Fruit fly (Drosophila melanogaster) whole organism, embryonic: ENCODE results near the gene Spn38F.

ENCODE experiments used
- Awh ChIP-seq: fragments of 200-800 bp; sonication (Bioruptor generic); IDR thresholded peaks from 2 replicates; pipeline ENCODE4, ENCODE4 v1.3.6; 2022; ENCODE audit warnings: missing biosample characterization, missing genetic modification characterization
- Bdp1 ChIP-seq: fragments of 200-800 bp; sonication (Bioruptor generic); optimal IDR thresholded peaks from 3 replicates; lab custom pipeline; 2016; ENCODE audit warnings: missing biosample characterization, missing genetic modification characterization
- Bgb ChIP-seq: fragments of 200-800 bp; sonication (Bioruptor generic); IDR thresholded peaks from 2 replicates; pipeline ENCODE4 v1.3.6; 2022; ENCODE audit warnings: missing biosample characterization, missing genetic modification characterization; ENCODE audit not compliant: partially characterized antibody
- CG10431 ChIP-seq: fragments of 200-800 bp; sonication (Bioruptor generic); optimal IDR thresholded peaks from 3 replicates; lab custom pipeline; 2018; ENCODE audit warnings: missing biosample characterization, mild to moderate bottlenecking, missing genetic modification characterization
- CG11085 ChIP-seq: fragments of 200-800 bp; sonication (Bioruptor generic); IDR thresholded peaks from 2 replicates; pipeline ENCODE4 v1.3.6; 2022; ENCODE audit warnings: missing biosample characterization, missing genetic modification characterization
- CG12391 ChIP-seq: fragments of 200-800 bp; sonication (Bioruptor generic); optimal IDR thresholded peaks from 3 replicates; lab custom pipeline; 2018; ENCODE audit warnings: missing biosample characterization, mild to moderate bottlenecking, missing genetic modification characterization, moderate library complexity
- CG12769 ChIP-seq: fragments of 200-800 bp; sonication (Bioruptor generic); optimal IDR thresholded peaks from 2 replicates; lab custom pipeline; 2019; ENCODE audit warnings: missing biosample characterization, mild to moderate bottlenecking, missing genetic modification characterization, moderate library complexity
- CG14667 ChIP-seq: fragments of 200-800 bp; sonication (Bioruptor generic); IDR thresholded peaks from 2 replicates; pipeline ENCODE4 v1.3.6; 2022; ENCODE audit warnings: missing biosample characterization, missing genetic modification characterization
- CG14860 ChIP-seq: fragments of 200-800 bp; sonication (Bioruptor generic); IDR thresholded peaks from 3 replicates; pipeline ENCODE4 v1.3.6; 2022; ENCODE audit warnings: missing biosample characterization, missing genetic modification characterization; ENCODE audit not compliant: partially characterized antibody
- CG15479 ChIP-seq: fragments of 200-800 bp; sonication (Bioruptor generic); optimal IDR thresholded peaks from 3 replicates; lab custom pipeline; 2019; ENCODE audit warnings: missing biosample characterization, mild to moderate bottlenecking, missing genetic modification characterization, moderate library complexity
- CG30403 ChIP-seq: fragments of 200-800 bp; sonication (Bioruptor generic); optimal IDR thresholded peaks from 3 replicates; lab custom pipeline; 2016; ENCODE audit warnings: missing biosample characterization, missing genetic modification characterization
- CG34376 ChIP-seq: fragments of 200-800 bp; sonication (Bioruptor generic); optimal IDR thresholded peaks from 2 replicates; lab custom pipeline; 2018; ENCODE audit warnings: missing biosample characterization, mild to moderate bottlenecking, missing genetic modification characterization
- CG4404 ChIP-seq: fragments of 200-800 bp; sonication (Bioruptor generic); IDR thresholded peaks from 2 replicates; pipeline ENCODE4 v1.3.6; 2022; ENCODE audit warnings: missing biosample characterization, missing genetic modification characterization
- CG5180 ChIP-seq: fragments of 200-800 bp; sonication (Bioruptor generic); optimal IDR thresholded peaks from 3 replicates; lab custom pipeline; 2017; ENCODE audit warnings: missing biosample characterization, missing genetic modification characterization, mild to moderate bottlenecking, moderate library complexity, missing genetic modification reagents
- CG7839 ChIP-seq: fragments of 200-800 bp; sonication (Bioruptor generic); optimal IDR thresholded peaks from 3 replicates; lab custom pipeline; 2018; ENCODE audit warnings: missing biosample characterization, mild to moderate bottlenecking, missing genetic modification characterization, moderate library complexity
- CG8290 ChIP-seq, 3 experiments: fragments of 200-800 bp; sonication (Bioruptor generic); optimal IDR thresholded peaks; 2 replicates each; lab custom pipeline; 2016 to 2019; ENCODE audit warnings: missing biosample characterization in 3 of 3, missing genetic modification characterization in 3 of 3, mild to moderate bottlenecking in 2 of 3, moderate library complexity in 1 of 3
- CG8388 ChIP-seq: fragments of 200-800 bp; sonication (Bioruptor generic); optimal IDR thresholded peaks from 2 replicates; lab custom pipeline; 2019; ENCODE audit warnings: missing biosample characterization, mild to moderate bottlenecking, missing genetic modification characterization, moderate library complexity
- CG8478 ChIP-seq: fragments of >200 bp; optimal IDR thresholded peaks from 2 replicates; lab custom pipeline; 2018
- Chrac-16 ChIP-seq: fragments of 200-800 bp; sonication (Bioruptor generic); optimal IDR thresholded peaks from 3 replicates; lab custom pipeline; 2016; ENCODE audit warnings: missing biosample characterization, missing genetic modification characterization
- CkIIα-i1 ChIP-seq: fragments of 200-800 bp; sonication (Bioruptor generic); IDR thresholded peaks from 2 replicates; pipeline ENCODE4 v1.3.6; 2022; ENCODE audit warnings: missing biosample characterization, missing genetic modification characterization
- Dad ChIP-seq: fragments of 200-800 bp; sonication (Bioruptor generic); optimal IDR thresholded peaks from 3 replicates; lab custom pipeline; 2016; ENCODE audit warnings: missing biosample characterization, missing genetic modification characterization
- Dip2 ChIP-seq: fragments of 200-800 bp; sonication (Bioruptor generic); IDR thresholded peaks from 2 replicates; pipeline ENCODE4 v1.3.6; 2022; ENCODE audit warnings: missing biosample characterization, missing genetic modification characterization
- Eip74EF ChIP-seq, 2 experiments: fragments of 200-800 bp in 1 of 2; fragments of >200 bp in 1 of 2; sonication (Bioruptor generic) in 1 of 2; optimal IDR thresholded peaks; 2 replicates each; lab custom pipeline; 2017 to 2019; ENCODE audit warnings: missing biosample characterization in 2 of 2, missing genetic modification characterization in 2 of 2, mild to moderate bottlenecking in 1 of 2, moderate library complexity in 1 of 2
- HHEX ChIP-seq: fragments of 200-800 bp; sonication (Bioruptor generic); optimal IDR thresholded peaks from 3 replicates; lab custom pipeline; 2017; ENCODE audit warnings: missing biosample characterization, mild to moderate bottlenecking, missing genetic modification characterization, missing genetic modification reagents
- Hey ChIP-seq: fragments of 200-800 bp; sonication (Bioruptor generic); optimal IDR thresholded peaks from 3 replicates; lab custom pipeline; 2018; ENCODE audit warnings: missing biosample characterization, mild to moderate bottlenecking, missing genetic modification characterization
- Lim3 ChIP-seq: fragments of 200-800 bp; sonication (Bioruptor generic); IDR thresholded peaks from 2 replicates; pipeline ENCODE4 v1.3.6; 2022; ENCODE audit warnings: missing biosample characterization, missing genetic modification characterization
- Med ChIP-seq: fragments of 200-800 bp; sonication (Bioruptor generic); peaks from one replicate; lab custom pipeline; 2016; ENCODE audit warnings: missing biosample characterization, missing genetic modification characterization, mild to moderate bottlenecking, inconsistent platforms, moderate library complexity
- Mrtf ChIP-seq: fragments of 200-800 bp; sonication (Bioruptor generic); IDR thresholded peaks from 3 replicates; pipeline ENCODE4 v1.3.6; 2022; ENCODE audit warnings: missing biosample characterization, missing genetic modification characterization
- Optix ChIP-seq: fragments of 200-800 bp; sonication (Bioruptor generic); IDR thresholded peaks from 3 replicates; pipeline ENCODE4 v1.3.6; 2022; ENCODE audit warnings: missing biosample characterization, missing genetic modification characterization
- Xrp1 ChIP-seq: fragments of 200-800 bp; sonication (Bioruptor generic); IDR thresholded peaks from 2 replicates; pipeline ENCODE4 v1.3.6; 2022; ENCODE audit warnings: missing biosample characterization, missing genetic modification characterization
- bowl ChIP-seq: fragments of 200-800 bp; sonication (Bioruptor generic); IDR thresholded peaks from 2 replicates; pipeline ENCODE4 v1.3.6; 2022; ENCODE audit warnings: missing biosample characterization, missing genetic modification characterization
- bsh ChIP-seq, 2 experiments: fragments of 200-800 bp; sonication (Bioruptor generic); optimal IDR thresholded peaks; 2 replicates each; lab custom pipeline; 2017 to 2018; ENCODE audit warnings: mild to moderate bottlenecking in 2 of 2, missing biosample characterization in 2 of 2, missing genetic modification characterization in 2 of 2, moderate library complexity in 1 of 2
- crol ChIP-seq: fragments of 200-800 bp; sonication (Bioruptor generic); IDR thresholded peaks from 2 replicates; pipeline ENCODE4 v1.3.6; 2022; ENCODE audit warnings: missing biosample characterization, missing genetic modification characterization
- danr ChIP-seq: fragments of 200-800 bp; sonication (Bioruptor generic); IDR thresholded peaks from 2 replicates; pipeline ENCODE4 v1.3.6; 2022; ENCODE audit warnings: missing biosample characterization, missing genetic modification characterization
- dimm ChIP-seq: fragments of 200-800 bp; sonication (Bioruptor generic); IDR thresholded peaks from 2 replicates; pipeline ENCODE4 v1.3.6; 2022; ENCODE audit warnings: missing biosample characterization, missing genetic modification characterization
- dm ChIP-seq: fragments of 200-800 bp; sonication (Bioruptor generic); optimal IDR thresholded peaks from 3 replicates; lab custom pipeline; 2016; ENCODE audit warnings: missing biosample characterization, missing genetic modification characterization
- dmrt99B ChIP-seq: fragments of 200-800 bp; sonication (Bioruptor generic); optimal IDR thresholded peaks from 2 replicates; lab custom pipeline; 2018; ENCODE audit warnings: missing biosample characterization, mild to moderate bottlenecking, missing genetic modification characterization, moderate library complexity
- en ChIP-seq: fragments of 200-800 bp; sonication (Bioruptor generic); optimal IDR thresholded peaks from 2 replicates; lab custom pipeline; 2016; ENCODE audit warnings: missing biosample characterization, missing genetic modification characterization
- ewg ChIP-seq: fragments of 200-800 bp; sonication (Bioruptor generic); optimal IDR thresholded peaks from 3 replicates; lab custom pipeline; 2017; ENCODE audit warnings: mild to moderate bottlenecking, missing biosample characterization, missing genetic modification reagents, missing genetic modification characterization
- exex ChIP-seq: fragments of 200-800 bp; sonication (Bioruptor generic); optimal IDR thresholded peaks from 4 replicates; lab custom pipeline; 2018; ENCODE audit warnings: missing biosample characterization, mild to moderate bottlenecking, missing genetic modification characterization, moderate library complexity
- fd102C ChIP-seq: fragments of 200-800 bp; sonication (Bioruptor generic); optimal IDR thresholded peaks from 2 replicates; lab custom pipeline; 2018; ENCODE audit warnings: missing biosample characterization, mild to moderate bottlenecking, missing genetic modification characterization, moderate library complexity
- grn ChIP-seq: fragments of 200-800 bp; sonication (Bioruptor generic); optimal IDR thresholded peaks from 3 replicates; lab custom pipeline; 2017; ENCODE audit warnings: missing biosample characterization, missing genetic modification characterization
- hkb ChIP-seq, 2 experiments: fragments of 200-800 bp in 1 of 2; fragments of >200 bp in 1 of 2; sonication (Bioruptor generic) in 1 of 2; IDR thresholded peaks in 1 of 2; optimal IDR thresholded peaks in 1 of 2; 2 replicates each; pipeline versions ENCODE4 v1.3.6 to Lab custom; 2017 to 2022; ENCODE audit warnings: missing biosample characterization in 1 of 2, missing genetic modification characterization in 1 of 2
- mirr ChIP-seq: fragments of 200-800 bp; sonication (Bioruptor generic); optimal IDR thresholded peaks from 3 replicates; lab custom pipeline; 2018; ENCODE audit warnings: missing biosample characterization, mild to moderate bottlenecking, missing genetic modification characterization
- ranshi ChIP-seq: fragments of 200-800 bp; sonication (Bioruptor generic); IDR thresholded peaks from 2 replicates; pipeline ENCODE4 v1.3.6; 2022; ENCODE audit warnings: missing biosample characterization, missing genetic modification characterization
- schlank ChIP-seq: fragments of 200-800 bp; sonication (Bioruptor generic); optimal IDR thresholded peaks from 2 replicates; lab custom pipeline; 2018; ENCODE audit warnings: missing biosample characterization, mild to moderate bottlenecking, missing genetic modification characterization
- sd ChIP-seq: fragments of 200-800 bp; sonication (Bioruptor generic); optimal IDR thresholded peaks from 3 replicates; lab custom pipeline; 2018; ENCODE audit warnings: missing biosample characterization, mild to moderate bottlenecking, missing genetic modification characterization, moderate library complexity
- stc ChIP-seq: fragments of 200-800 bp; sonication (Bioruptor generic); IDR thresholded peaks from 2 replicates; pipeline ENCODE4 v1.3.6; 2022; ENCODE audit warnings: missing biosample characterization, missing genetic modification characterization
- tio ChIP-seq: fragments of 200-800 bp; sonication (Bioruptor generic); optimal IDR thresholded peaks from 2 replicates; lab custom pipeline; 2017; ENCODE audit warnings: missing biosample characterization, missing genetic modification characterization, inconsistent platforms
- zf30C ChIP-seq: fragments of 200-800 bp; sonication (Bioruptor generic); optimal IDR thresholded peaks from 3 replicates; lab custom pipeline; 2018; ENCODE audit warnings: missing biosample characterization, mild to moderate bottlenecking, missing genetic modification characterization
- zfh1 ChIP-seq: fragments of 200-800 bp; sonication (Bioruptor generic); IDR thresholded peaks from 3 replicates; pipeline ENCODE4 v1.3.6; 2022; ENCODE audit warnings: missing biosample characterization, missing genetic modification characterization

The Spn38F gene

dm6 chr2L:20802839-20803238 lies 34.9 kb downstream of the Spn38F start (continued):
- peak; percentile 24 for TF ChIP-seq Bgb
- no peak for TF ChIP-seq tio (GFP tag; lab: Kevin White, UChicago)
- TF ChIP-seq HHEX, result no peak
- TF ChIP-seq exex, result no peak
- no peak for TF ChIP-seq Hey (tag; lab: Kevin White, UChicago)
- no peak for TF ChIP-seq Chrac-16
- TF ChIP-seq Xrp1, result no peak
- TF ChIP-seq dm, result no peak
- no peak for TF ChIP-seq CG8388 (GFP tag; lab: Kevin White, UChicago)
- TF ChIP-seq Dip2 (GFP tag; lab: Robert Waterston, UW), result no peak
- peak in 1 of 2 experiments; percentile 0 for TF ChIP-seq bsh (GFP tag; optimal IDR thresholded peaks at IDR 0.05; lab: Kevin White, UChicago)
- TF ChIP-seq CG7839 (tag; lab: Kevin White, UChicago), result no peak
- no peak for TF ChIP-seq CkIIα-i1 (GFP tag; lab: Robert Waterston, UW)
- no peak for TF ChIP-seq fd102C
- peak; percentile 17 for TF ChIP-seq dmrt99B
- TF ChIP-seq CG30403 (GFP tag; lab: Kevin White, UChicago), result no peak
- TF ChIP-seq schlank (tag; lab: Kevin White, UChicago), result no peak
- TF ChIP-seq danr (GFP tag; lab: Robert Waterston, UW), result no peak
- TF ChIP-seq crol (GFP tag; lab: Robert Waterston, UW), result no peak
- no peak for TF ChIP-seq en (GFP tag; lab: Kevin White, UChicago)
- no peak for TF ChIP-seq Lim3 (GFP tag; lab: Robert Waterston, UW)
- no peak for TF ChIP-seq Dad (GFP tag; lab: Kevin White, UChicago)
- TF ChIP-seq ranshi (GFP tag; lab: Robert Waterston, UW), result no peak
- no peak for TF ChIP-seq CG14667 (GFP tag; lab: Robert Waterston, UW)
- TF ChIP-seq CG8478, result no peak
- peak; percentile 0 for TF ChIP-seq CG12391 (tag; lab: Kevin White, UChicago)
- no peak for TF ChIP-seq CG8290 (GFP tag; optimal IDR thresholded peaks at IDR 0.05; lab: Kevin White, UChicago)
- TF ChIP-seq CG8290 (tag; optimal IDR thresholded peaks at IDR 0.05; lab: Kevin White, UChicago), result no peak
- TF ChIP-seq CG5180 (GFP tag; lab: Kevin White, UChicago), result no peak
- no peak for TF ChIP-seq CG34376
- no peak for TF ChIP-seq CG14860 (GFP tag; lab: Robert Waterston, UW)
- TF ChIP-seq Awh (GFP tag; lab: Robert Waterston, UW), result peak; percentile 17; the same call in 1 of the 2 replicates
- TF ChIP-seq dimm (GFP tag; lab: Robert Waterston, UW), result no peak
- no peak for TF ChIP-seq hkb (optimal IDR thresholded peaks at IDR 0.05; lab: Kevin White, UChicago)
- TF ChIP-seq hkb (GFP tag; IDR thresholded peaks at IDR 0.05; lab: Robert Waterston, UW), result peak; percentile 20; the same call in 1 of the 2 replicates
- TF ChIP-seq zf30C (GFP tag; lab: Kevin White, UChicago), result no peak
- TF ChIP-seq stc (GFP tag; lab: Robert Waterston, UW), result 0 out of 2 replicates have a peak, but pooled peaks have one; percentile 28
- TF ChIP-seq grn (GFP tag; lab: Kevin White, UChicago), result no peak
- no peak for TF ChIP-seq Eip74EF (GFP tag; optimal IDR thresholded peaks at IDR 0.05; lab: Kevin White, UChicago)
- TF ChIP-seq CG11085 (GFP tag; lab: Robert Waterston, UW), result no peak
- no peak for TF ChIP-seq Mrtf (GFP tag; lab: Robert Waterston, UW)
- no peak for TF ChIP-seq bowl (GFP tag; lab: Robert Waterston, UW)
- TF ChIP-seq sd (tag; lab: Kevin White, UChicago), result no peak
- TF ChIP-seq mirr (GFP tag; lab: Kevin White, UChicago), result no peak
- no peak for TF ChIP-seq ewg (GFP tag; lab: Kevin White, UChicago)
- no peak for TF ChIP-seq CG12769 (tag; lab: Kevin White, UChicago)
- no peak for TF ChIP-seq Bdp1
- no peak for TF ChIP-seq CG15479 (GFP tag; lab: Kevin White, UChicago)
- no peak for TF ChIP-seq CG10431
- no peak for TF ChIP-seq Optix (GFP tag; lab: Robert Waterston, UW)
- TF ChIP-seq CG4404 (GFP tag; lab: Robert Waterston, UW), result no peak
- no peak for TF ChIP-seq zfh1 (GFP tag; lab: Robert Waterston, UW)
- peak; percentile 35 for TF ChIP-seq Med (GFP tag; lab: Kevin White, UChicago)
